Fruit fly (Drosophila melanogaster): ENCODE results near the gene dac.
A peak's percentile ranks its signal among the peaks of the same experiment; 100 is the strongest.

The dac gene

DNA sequence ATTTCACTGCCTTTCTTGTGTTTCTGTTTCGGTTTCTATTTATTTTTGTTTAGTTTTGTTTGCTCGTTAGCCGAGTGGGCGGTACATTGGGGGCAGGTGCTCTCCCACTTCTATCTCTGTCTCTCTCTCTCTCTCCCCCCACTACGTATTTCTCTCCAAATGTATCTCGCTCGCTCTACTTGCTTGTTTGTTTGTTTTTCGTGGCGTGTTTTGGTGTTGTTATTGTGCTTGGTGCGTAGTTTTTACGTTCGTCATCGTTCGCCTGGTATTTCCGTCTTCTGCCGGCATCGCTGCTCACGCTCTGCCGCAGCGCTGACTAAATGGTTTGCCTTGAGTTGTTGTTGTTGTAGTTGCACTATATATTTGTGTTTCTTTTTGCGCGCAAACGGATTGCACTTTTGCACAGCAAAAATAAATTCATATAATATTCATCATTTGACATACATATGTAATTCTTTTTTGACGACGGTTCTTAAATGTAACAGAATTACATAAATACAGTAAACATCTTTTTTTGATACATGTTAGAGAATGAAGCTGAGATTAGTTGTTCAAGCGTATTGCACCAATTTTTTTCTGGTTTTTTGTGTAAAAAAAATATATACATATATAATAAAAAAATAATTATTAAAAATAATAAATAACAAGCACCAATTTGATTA lies 48.5 kb upstream of the dac start (continued):
- TF ChIP-seq bcd (GFP tag; optimal IDR thresholded peaks at IDR 0.05) (peak; percentile 14), cas (GFP tag; IDR thresholded peaks at IDR 0.05) (no peak), CG9727 (GFP tag; optimal IDR thresholded peaks at IDR 0.05) (peak; percentile 45), tgo (GFP tag; IDR thresholded peaks at IDR 0.05) (no peak), CG14050 (GFP tag; IDR thresholded peaks at IDR 0.05) (no peak), onecut (GFP tag; IDR thresholded peaks at IDR 0.05) (peak; percentile 60), CG8388 (GFP tag; optimal IDR thresholded peaks at IDR 0.05) (no peak), HLH3B (GFP tag; IDR thresholded peaks at IDR 0.05) (peak; percentile 47; the same call in 1 of the 2 replicates), CG32767 (GFP tag; IDR thresholded peaks at IDR 0.05) (no peak), bowl (GFP tag; IDR thresholded peaks at IDR 0.05) (no peak), ac (GFP tag; optimal IDR thresholded peaks at IDR 0.05) (no peak), CG4282 (GFP tag; optimal IDR thresholded peaks at IDR 0.05) (no peak), gsb (GFP tag; IDR thresholded peaks at IDR 0.05) (no peak), CG15514 (GFP tag; optimal IDR thresholded peaks at IDR 0.05) (peak; percentile 48), Antp (GFP tag; optimal IDR thresholded peaks at IDR 0.05) (no peak), CG7357 (GFP tag; IDR thresholded peaks at IDR 0.05) (no peak), CG11093 (GFP tag; IDR thresholded peaks at IDR 0.05) (no peak), h (optimal IDR thresholded peaks at IDR 0.05) (no peak), da (GFP tag; optimal IDR thresholded peaks at IDR 0.05) (no peak), abd-A (tag; optimal IDR thresholded peaks at IDR 0.05) (peak; percentile 81), odd (GFP tag; optimal IDR thresholded peaks at IDR 0.05) (peak; percentile 1), gsb-n (tag; optimal IDR thresholded peaks at IDR 0.05) (no peak), lmd (GFP tag; IDR thresholded peaks at IDR 0.05) (no peak), TFAM (GFP tag; optimal IDR thresholded peaks at IDR 0.05) (no peak), CG17829 (tag; optimal IDR thresholded peaks at IDR 0.05) (no peak), CG3163 (GFP tag; optimal IDR thresholded peaks at IDR 0.05) (peak; percentile 56), CG3838 (GFP tag; optimal IDR thresholded peaks at IDR 0.05) (peak; percentile 24), CG17612 (GFP tag; IDR thresholded peaks at IDR 0.05) (no peak), Xrp1 (GFP tag; IDR thresholded peaks at IDR 0.05) (peak; percentile 41; the same call in 1 of the 2 replicates), kay (GFP tag; optimal IDR thresholded peaks at IDR 0.05) (peak; percentile 3), CG33213 (GFP tag; optimal IDR thresholded peaks at IDR 0.05) (peak; percentile 34), en (GFP tag; optimal IDR thresholded peaks at IDR 0.05) (no peak), dmrt11E (tag; optimal IDR thresholded peaks at IDR 0.05) (no peak), mam (GFP tag; optimal IDR thresholded peaks at IDR 0.05) (no peak), sim (GFP tag; IDR thresholded peaks at IDR 0.05) (no peak), Hr51 (GFP tag; optimal IDR thresholded peaks at IDR 0.05) (no peak), HmgZ (tag; optimal IDR thresholded peaks at IDR 0.05) (peak; percentile 49), Xbp1 (GFP tag; optimal IDR thresholded peaks at IDR 0.05) (no peak), ken (GFP tag; IDR thresholded peaks at IDR 0.05) (no peak), NFAT (GFP tag; IDR thresholded peaks at IDR 0.05) (peak; percentile 27; the same call in 1 of the 2 replicates), sisA (GFP tag; IDR thresholded peaks at IDR 0.05) (no peak), unc-4 (GFP tag; IDR thresholded peaks at IDR 0.05; ENCODE audit: partially characterized antibody) (peak; percentile 16; the same call in 1 of the 2 replicates), grau (tag; optimal IDR thresholded peaks at IDR 0.05) (no peak), NC2α (GFP tag; optimal IDR thresholded peaks at IDR 0.05) (no peak), CG17802 (tag; optimal IDR thresholded peaks at IDR 0.05) (no peak), CG6175 (GFP tag; IDR thresholded peaks at IDR 0.05) (peak; percentile 55; the same call in 1 of the 3 replicates), nmo (GFP tag; optimal IDR thresholded peaks at IDR 0.05) (no peak), CG1603 (tag; optimal IDR thresholded peaks at IDR 0.05) (peak; percentile 18), Lim3 (GFP tag; IDR thresholded peaks at IDR 0.05) (no peak), CG8765 (GFP tag; IDR thresholded peaks at IDR 0.05) (no peak), crol (GFP tag; IDR thresholded peaks at IDR 0.05) (peak; percentile 86)

Data from whole organism, embryonic.